Worm (Caenorhabditis elegans) whole organism, L4/young adult: Measurements from ENCODE around the gene sqv-8.

Experiments
- W03F9.2 ChIP-seq: fragments of 150-350 bp; optimal IDR thresholded peaks from 2 replicates; lab custom pipeline; 2014; ENCODE audit warnings: missing biosample characterization, missing genetic modification characterization
- dao-5 ChIP-seq: sonication (generic microtip); optimal IDR thresholded peaks from 2 replicates; lab custom pipeline; 2016; ENCODE audit warnings: missing genotype, missing genetic modification characterization, moderate library complexity, missing compliant biosample characterization
- him-1 ChIP-seq: sonication (generic microtip); optimal IDR thresholded peaks from 2 replicates; lab custom pipeline; 2016; ENCODE audit warnings: missing genotype, missing genetic modification reagents, missing genetic modification characterization, missing compliant biosample characterization

Gene sqv-8

DNA sequence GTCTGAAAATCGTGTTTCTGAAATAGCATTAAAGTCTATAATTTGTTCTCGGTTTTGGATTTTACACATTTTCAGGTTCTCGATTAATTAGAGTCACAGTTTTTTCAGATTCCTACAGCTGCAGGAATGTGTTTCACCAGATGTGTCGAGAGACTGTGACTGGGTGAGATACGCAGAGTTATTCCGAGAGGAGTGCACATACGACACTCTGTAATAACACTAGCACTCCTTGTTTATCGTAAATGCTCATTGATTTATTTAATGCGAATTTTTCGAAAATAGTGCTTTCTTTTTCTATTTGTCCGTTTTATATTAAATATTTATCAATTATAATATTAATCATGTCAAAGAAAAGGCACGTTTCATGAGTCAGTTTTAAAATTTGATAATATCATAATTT is 20.6 kb downstream of the sqv-8 start, which contains the start of gene ZK1320.11:
Gene ZK1320.11, plus strand, starts transcription at position 243 of the 400 bp plus-strand sequence.
- TF ChIP-seq W03F9.2 (no peak), him-1 (tag; lab: Kevin White, UChicago) (no peak), dao-5 (tag; lab: Kevin White, UChicago) (no peak)

DNA sequence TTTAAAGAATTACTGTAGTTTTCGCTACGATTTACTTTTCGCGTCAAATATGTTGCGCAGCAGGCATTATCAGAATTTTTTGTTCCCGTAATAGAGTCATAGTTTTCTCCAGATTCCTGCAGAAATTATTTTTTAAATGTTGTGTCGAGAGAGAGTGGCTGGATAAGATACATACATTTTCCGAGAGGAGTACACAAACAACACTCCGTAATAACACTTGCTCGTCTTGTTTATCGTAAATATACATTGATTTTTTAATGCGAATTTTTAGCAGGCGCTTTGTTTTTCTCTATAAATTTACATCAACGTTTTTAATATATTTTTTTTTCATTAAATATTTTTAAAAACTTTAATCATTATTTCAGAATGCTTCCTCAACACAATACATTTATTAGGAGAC is 22.2 kb downstream of the sqv-8 start, which contains the start of gene taf-8:
Gene taf-8, plus strand, starts transcription at position 360 of the 400 bp plus-strand sequence.
- TF ChIP-seq W03F9.2, result peak; percentile 16
- TF ChIP-seq dao-5 (tag; lab: Kevin White, UChicago), result no peak

DNA sequence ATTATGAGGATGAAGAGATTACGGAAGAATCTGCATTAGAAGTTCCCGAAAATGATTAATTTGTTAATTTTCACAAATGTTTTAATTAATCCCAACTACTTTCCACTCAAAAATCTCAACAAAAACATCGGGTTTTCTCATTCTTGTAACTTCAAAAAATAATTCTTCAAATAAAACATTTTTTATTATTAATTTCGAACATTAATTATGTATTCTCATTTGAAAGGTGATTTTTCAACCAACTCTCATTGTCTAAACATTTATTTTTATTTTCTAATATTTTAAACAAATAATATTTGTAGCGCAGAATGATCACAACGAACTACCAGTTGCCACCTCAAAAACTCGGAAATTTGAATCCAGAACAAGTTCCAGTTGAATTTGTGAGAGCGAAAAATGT is 24.5 kb downstream of the sqv-8 start, which contains the start of gene ZK1320.7:
Gene ZK1320.7, plus strand, starts transcription at position 301 of the 400 bp plus-strand sequence.
- no peak for TF ChIP-seq him-1 (tag; lab: Kevin White, UChicago)
- TF ChIP-seq dao-5 (tag; lab: Kevin White, UChicago), result no peak
- TF ChIP-seq W03F9.2, result no peak

- TF ChIP-seq dao-5 (tag; lab: Kevin White, UChicago) (no peak), him-1 (tag; lab: Kevin White, UChicago) (no peak), W03F9.2 (no peak)
Measured at ce11 chrII:9674678-9675077, 27.9 kb downstream of the sqv-8 start, which contains the start of gene arc-1. Gene arc-1, plus strand, starts transcription at chrII:9674978.

DNA sequence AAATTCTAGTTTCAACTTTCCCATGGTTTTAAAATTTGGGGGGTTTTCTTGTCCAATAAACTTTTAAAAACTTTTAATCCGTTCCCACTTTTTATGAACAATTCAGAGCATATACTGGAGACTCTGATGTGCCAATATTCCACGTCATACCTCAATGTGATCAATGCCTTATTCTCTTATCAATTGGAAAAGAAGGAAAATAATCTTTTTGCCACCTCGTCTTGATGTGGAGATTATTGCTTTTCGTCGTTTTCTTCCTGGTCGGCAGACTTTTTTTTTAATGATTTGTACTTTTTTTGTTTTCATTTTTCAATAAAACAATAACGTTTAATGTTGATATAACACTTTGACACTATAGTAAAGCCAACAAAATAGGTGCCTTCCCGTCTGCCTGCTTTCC is 30.7 kb downstream of the sqv-8 start:
- TF ChIP-seq dao-5 (tag; lab: Kevin White, UChicago) (no peak), him-1 (tag; lab: Kevin White, UChicago) (no peak)

- TF ChIP-seq dao-5 (tag; lab: Kevin White, UChicago), result no peak
- no peak for TF ChIP-seq W03F9.2
- TF ChIP-seq him-1 (tag; lab: Kevin White, UChicago), result no peak
Measured at ce11 chrII:9679842-9680241, 33.1 kb downstream of the sqv-8 start.

ce11 chrII:9680493-9680892 is 33.7 kb downstream of the sqv-8 start, which contains the start of gene ZK1320.13:
Gene ZK1320.13, plus strand, starts transcription at chrII:9680793.
- TF ChIP-seq dao-5 (tag; lab: Kevin White, UChicago) (no peak), him-1 (tag; lab: Kevin White, UChicago) (no peak), W03F9.2 (no peak)

DNA sequence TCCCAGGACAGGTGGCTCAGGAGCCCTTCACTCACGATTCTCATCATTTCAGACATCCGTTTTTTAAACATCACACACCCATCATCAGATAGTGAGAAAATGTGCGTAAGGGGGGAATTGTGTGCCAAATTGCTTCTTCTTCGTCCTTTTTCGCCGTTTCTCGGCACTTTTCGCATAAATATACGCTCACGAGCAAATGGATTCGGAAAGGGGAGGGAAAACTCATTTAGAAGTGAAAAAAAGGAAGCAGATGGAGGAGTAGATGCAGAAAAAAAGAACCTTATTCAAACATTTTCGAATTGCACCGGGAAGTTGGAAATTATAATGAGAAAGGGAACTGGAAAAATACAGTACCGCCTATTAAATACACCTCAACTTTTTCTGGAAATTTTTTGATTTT is 35.3 kb downstream of the sqv-8 start:
- TF ChIP-seq W03F9.2 (no peak), dao-5 (tag; lab: Kevin White, UChicago) (no peak), him-1 (tag; lab: Kevin White, UChicago) (no peak)

ce11 chrII:9684175-9684574 is 37.4 kb downstream of the sqv-8 start:
- TF ChIP-seq him-1 (tag; lab: Kevin White, UChicago) (no peak), W03F9.2 (no peak), dao-5 (tag; lab: Kevin White, UChicago) (no peak)

- no peak for TF ChIP-seq W03F9.2
Measured at ce11 chrII:9686663-9687193, 40.0 kb downstream of the sqv-8 start, which contains the start of gene ZK1320.9. Gene ZK1320.9, minus strand, starts transcription at chrII:9686713.

DNA sequence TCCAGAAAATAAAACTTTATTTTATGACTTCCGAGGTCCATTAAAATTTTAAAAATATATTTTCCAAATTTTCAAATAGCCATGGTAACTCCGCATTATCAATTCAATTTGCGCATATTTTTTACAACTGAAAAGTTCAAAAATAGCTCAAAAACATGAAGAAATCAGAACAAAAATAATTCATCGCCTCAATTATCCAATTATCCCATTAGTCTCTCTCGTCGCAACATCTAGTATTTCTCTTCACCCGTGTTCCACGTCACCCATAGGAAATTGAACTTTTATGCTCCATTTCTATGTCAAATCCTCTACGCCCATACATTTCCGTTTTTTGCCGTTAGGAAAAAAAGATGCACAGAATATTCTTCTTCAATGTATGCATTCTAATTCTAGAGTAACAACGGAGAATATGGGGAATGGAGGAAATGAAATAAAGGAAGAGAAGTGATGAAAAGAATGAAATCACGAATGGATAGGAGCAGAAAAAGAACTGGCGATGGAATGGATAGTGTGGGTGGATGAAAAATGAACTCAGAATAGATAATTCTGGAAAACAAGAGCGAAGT is 43.4 kb downstream of the sqv-8 start:
- no peak for TF ChIP-seq him-1 (tag; lab: Kevin White, UChicago)
- no peak for TF ChIP-seq dao-5 (tag; lab: Kevin White, UChicago)
- TF ChIP-seq W03F9.2, result no peak

ce11 chrII:9691839-9692238 is 45.1 kb downstream of the sqv-8 start, which contains the start of gene nlp-11:
Gene nlp-11, minus strand, starts transcription at chrII:9691939.
- TF ChIP-seq W03F9.2 (no peak), him-1 (tag; lab: Kevin White, UChicago) (no peak), dao-5 (tag; lab: Kevin White, UChicago) (no peak)

DNA sequence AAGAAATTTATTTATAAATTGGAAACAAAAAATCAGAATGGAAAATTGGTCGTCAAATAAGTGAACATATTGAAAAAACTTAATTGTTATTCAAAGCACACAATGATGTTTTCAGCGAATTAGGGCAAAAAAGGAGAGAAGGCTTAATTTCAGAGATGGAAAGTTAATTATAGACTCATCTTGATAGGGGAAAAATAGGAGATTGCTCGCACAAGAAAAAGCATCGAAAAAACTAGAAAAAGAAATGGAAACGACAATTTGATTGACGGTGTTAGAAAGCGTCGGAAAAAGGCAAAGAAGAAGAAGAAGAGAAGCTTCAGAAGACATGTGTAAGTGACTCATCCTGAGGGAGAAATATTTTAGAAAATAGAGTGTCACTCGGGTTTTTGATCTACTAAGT is 49.2 kb downstream of the sqv-8 start:
- TF ChIP-seq W03F9.2, result no peak
- TF ChIP-seq him-1 (tag; lab: Kevin White, UChicago), result no peak
- no peak for TF ChIP-seq dao-5 (tag; lab: Kevin White, UChicago)
